Fruit fly (Drosophila melanogaster) whole organism, embryonic: ENCODE data around the gene Rpn2.
A peak's percentile ranks its signal among the peaks of the same experiment; 100 is the strongest.

Experiments used
- Antp ChIP-seq: fragments of 200-800 bp; sonication (Bioruptor generic); optimal IDR thresholded peaks from 3 replicates; lab custom pipeline; 2016; ENCODE audit warnings: missing biosample characterization, missing genetic modification characterization
- Bgb ChIP-seq: fragments of 200-800 bp; sonication (Bioruptor generic); IDR thresholded peaks from 2 replicates; pipeline ENCODE4 v1.3.6; 2022; ENCODE audit warnings: missing biosample characterization, missing genetic modification characterization; ENCODE audit not compliant: partially characterized antibody
- CG12744 ChIP-seq: fragments of 200-800 bp; sonication (Bioruptor generic); optimal IDR thresholded peaks from 2 replicates; lab custom pipeline; 2016; ENCODE audit warnings: missing biosample characterization, missing genetic modification characterization
- CG17612 ChIP-seq: fragments of 200-800 bp; sonication (Bioruptor generic); IDR thresholded peaks from 2 replicates; pipeline ENCODE4 v1.3.6; 2022; ENCODE audit warnings: missing biosample characterization, missing genetic modification characterization
- CG18599 ChIP-seq: fragments of 200-800 bp; sonication (Bioruptor generic); optimal IDR thresholded peaks from 3 replicates; lab custom pipeline; 2017; ENCODE audit warnings: missing biosample characterization, missing genetic modification characterization, mild to moderate bottlenecking, moderate library complexity, missing genetic modification reagents
- CG2120 ChIP-seq: fragments of 200-800 bp; sonication (Bioruptor generic); optimal IDR thresholded peaks from 3 replicates; lab custom pipeline; 2016; ENCODE audit warnings: missing biosample characterization, missing genetic modification characterization
- CG32532 ChIP-seq: fragments of 200-800 bp; sonication (Bioruptor generic); IDR thresholded peaks from 2 replicates; pipeline ENCODE4 v1.3.6; 2022; ENCODE audit warnings: missing biosample characterization, missing genetic modification characterization
- CG3995 ChIP-seq: fragments of 200-800 bp; sonication (Bioruptor generic); optimal IDR thresholded peaks from 3 replicates; lab custom pipeline; 2016; ENCODE audit warnings: missing biosample characterization, missing genetic modification characterization
- CG42726 ChIP-seq: fragments of 200-800 bp; sonication (Bioruptor generic); IDR thresholded peaks from 2 replicates; pipeline ENCODE4 v1.3.6; 2022; ENCODE audit warnings: missing biosample characterization, missing genetic modification characterization; ENCODE audit not compliant: partially characterized antibody
- CG4360 ChIP-seq: fragments of 200-800 bp; sonication (Bioruptor generic); IDR thresholded peaks from 2 replicates; pipeline ENCODE4 v1.3.6; 2022; ENCODE audit warnings: missing biosample characterization, missing genetic modification characterization
- CG4404 ChIP-seq: fragments of 200-800 bp; sonication (Bioruptor generic); IDR thresholded peaks from 2 replicates; pipeline ENCODE4 v1.3.6; 2022; ENCODE audit warnings: missing biosample characterization, missing genetic modification characterization
- CG6254 ChIP-seq: fragments of 200-800 bp; sonication (Bioruptor generic); optimal IDR thresholded peaks from 3 replicates; lab custom pipeline; 2017; ENCODE audit warnings: mild to moderate bottlenecking, missing biosample characterization, missing genetic modification reagents, missing genetic modification characterization
- CG6854 ChIP-seq: fragments of 200-800 bp; sonication (Bioruptor generic); optimal IDR thresholded peaks from 3 replicates; lab custom pipeline; 2017; ENCODE audit warnings: missing biosample characterization, mild to moderate bottlenecking, missing genetic modification characterization
- CG9932 ChIP-seq: fragments of 200-800 bp; sonication (Bioruptor generic); IDR thresholded peaks from 2 replicates; pipeline ENCODE4 v1.3.6; 2022; ENCODE audit warnings: missing biosample characterization, missing genetic modification characterization
- Dbx ChIP-seq: fragments of 200-800 bp; sonication (Bioruptor generic); IDR thresholded peaks from 3 replicates; pipeline ENCODE4 v1.3.6; 2022; ENCODE audit warnings: missing biosample characterization, missing genetic modification characterization
- Drgx ChIP-seq: fragments of 200-800 bp; sonication (Bioruptor generic); IDR thresholded peaks from 2 replicates; pipeline ENCODE4 v1.3.6; 2022; ENCODE audit warnings: missing biosample characterization, missing genetic modification characterization
- Ets65A ChIP-seq: fragments of 200-800 bp; sonication (Bioruptor generic); peaks from one replicate; lab custom pipeline; 2016; ENCODE audit warnings: missing biosample characterization, missing genetic modification characterization
- Fer1 ChIP-seq: fragments of 200-800 bp; sonication (Bioruptor generic); optimal IDR thresholded peaks from 2 replicates; lab custom pipeline; 2017; ENCODE audit warnings: missing biosample characterization, mild to moderate bottlenecking, missing genetic modification characterization
- Gug ChIP-seq: fragments of 200-800 bp; sonication (Bioruptor generic); IDR thresholded peaks from 4 replicates; pipeline ENCODE4 v1.3.6; 2022; ENCODE audit warnings: missing biosample characterization, missing genetic modification characterization
- HmgZ ChIP-seq: fragments of 200-800 bp; sonication (Bioruptor generic); optimal IDR thresholded peaks from 2 replicates; lab custom pipeline; 2018; ENCODE audit warnings: missing biosample characterization, mild to moderate bottlenecking, missing genetic modification characterization
- Hr78 ChIP-seq, 2 experiments: fragments of 200-800 bp in 1 of 2; fragments of >200 bp in 1 of 2; sonication (Bioruptor generic) in 1 of 2; optimal IDR thresholded peaks; 2 replicates each; lab custom pipeline; 2017 to 2019; ENCODE audit warnings: missing biosample characterization in 2 of 2, missing genetic modification characterization in 2 of 2, mild to moderate bottlenecking in 1 of 2, moderate library complexity in 1 of 2
- Med ChIP-seq: fragments of 200-800 bp; sonication (Bioruptor generic); peaks from one replicate; lab custom pipeline; 2016; ENCODE audit warnings: missing biosample characterization, missing genetic modification characterization, mild to moderate bottlenecking, inconsistent platforms, moderate library complexity
- NFAT ChIP-seq: fragments of 200-800 bp; sonication (Bioruptor generic); IDR thresholded peaks from 2 replicates; pipeline ENCODE4 v1.3.6; 2022; ENCODE audit warnings: missing biosample characterization, missing genetic modification characterization
- Pdp1 ChIP-seq, 2 experiments: fragments of 200-800 bp; sonication (Bioruptor generic); optimal IDR thresholded peaks; 3 replicates each; lab custom pipeline; 2016; ENCODE audit warnings: missing biosample characterization in 2 of 2, missing genetic modification characterization in 2 of 2, mild to moderate bottlenecking in 1 of 2, moderate library complexity in 1 of 2
- Rfx ChIP-seq: fragments of 200-800 bp; sonication (Bioruptor generic); IDR thresholded peaks from 2 replicates; pipeline ENCODE4 v1.3.6; 2022; ENCODE audit warnings: missing biosample characterization, missing genetic modification characterization
- Usf ChIP-seq: fragments of 200-800 bp; sonication (Bioruptor generic); optimal IDR thresholded peaks from 2 replicates; lab custom pipeline; 2017; ENCODE audit warnings: missing genotype, missing biosample characterization, missing genetic modification characterization
- Xrp1 ChIP-seq: fragments of 200-800 bp; sonication (Bioruptor generic); IDR thresholded peaks from 2 replicates; pipeline ENCODE4 v1.3.6; 2022; ENCODE audit warnings: missing biosample characterization, missing genetic modification characterization
- amos ChIP-seq: fragments of 200-800 bp; sonication (Bioruptor generic); IDR thresholded peaks from 2 replicates; pipeline ENCODE4 v1.3.6; 2022; ENCODE audit warnings: missing biosample characterization, missing genetic modification characterization; ENCODE audit not compliant: partially characterized antibody
- ara ChIP-seq: fragments of 200-800 bp; sonication (Bioruptor generic); IDR thresholded peaks from 2 replicates; pipeline ENCODE4 v1.3.6; 2022; ENCODE audit warnings: missing biosample characterization, missing genetic modification characterization
- bab2 ChIP-seq: fragments of 200-800 bp; sonication (Bioruptor generic); optimal IDR thresholded peaks from 2 replicates; lab custom pipeline; 2016; ENCODE audit warnings: missing biosample characterization, missing genetic modification characterization
- bsh ChIP-seq, 2 experiments: fragments of 200-800 bp; sonication (Bioruptor generic); optimal IDR thresholded peaks; 2 replicates each; lab custom pipeline; 2017 to 2018; ENCODE audit warnings: mild to moderate bottlenecking in 2 of 2, missing biosample characterization in 2 of 2, missing genetic modification characterization in 2 of 2, moderate library complexity in 1 of 2
- cas ChIP-seq: fragments of 200-800 bp; sonication (Bioruptor generic); IDR thresholded peaks from 2 replicates; pipeline ENCODE4 v1.3.6; 2022; ENCODE audit warnings: missing biosample characterization, missing genetic modification characterization
- cato ChIP-seq: fragments of 200-800 bp; sonication (Bioruptor generic); optimal IDR thresholded peaks from 2 replicates; lab custom pipeline; 2016; ENCODE audit warnings: missing biosample characterization, missing genetic modification characterization, borderline replicate concordance
- corto ChIP-seq: fragments of 200-800 bp; sonication (Bioruptor generic); optimal IDR thresholded peaks from 2 replicates; lab custom pipeline; 2016; ENCODE audit warnings: missing biosample characterization, mild to moderate bottlenecking, missing genetic modification characterization, moderate library complexity
- dm ChIP-seq: fragments of 200-800 bp; sonication (Bioruptor generic); optimal IDR thresholded peaks from 3 replicates; lab custom pipeline; 2016; ENCODE audit warnings: missing biosample characterization, missing genetic modification characterization
- lab ChIP-seq: fragments of 200-800 bp; sonication (Bioruptor generic); optimal IDR thresholded peaks from 3 replicates; lab custom pipeline; 2017; ENCODE audit warnings: missing biosample characterization, missing genetic modification characterization, mild to moderate bottlenecking, moderate library complexity, missing genetic modification reagents
- lbe ChIP-seq: fragments of 200-800 bp; sonication (Bioruptor generic); optimal IDR thresholded peaks from 2 replicates; lab custom pipeline; 2016; ENCODE audit warnings: missing biosample characterization, mild to moderate bottlenecking, missing genetic modification characterization
- lmd ChIP-seq: fragments of 200-800 bp; sonication (Bioruptor generic); IDR thresholded peaks from 2 replicates; pipeline ENCODE4 v1.3.6; 2022; ENCODE audit warnings: missing biosample characterization, missing genetic modification characterization
- nom ChIP-seq: fragments of 200-800 bp; sonication (Bioruptor generic); optimal IDR thresholded peaks from 2 replicates; lab custom pipeline; 2017; ENCODE audit warnings: missing biosample characterization, missing genetic modification characterization, mild to moderate bottlenecking, moderate library complexity, missing genetic modification reagents
- oc ChIP-seq: fragments of 200-800 bp; sonication (Bioruptor generic); optimal IDR thresholded peaks from 2 replicates; lab custom pipeline; 2018; ENCODE audit warnings: missing biosample characterization, mild to moderate bottlenecking, missing genetic modification characterization, moderate library complexity
- row ChIP-seq: fragments of 200-800 bp; sonication (Bioruptor generic); IDR thresholded peaks from 3 replicates; pipeline ENCODE4 v1.3.6; 2022; ENCODE audit warnings: missing biosample characterization, missing genetic modification characterization
- sens ChIP-seq: fragments of 200-800 bp; sonication (Bioruptor generic); peaks from one replicate; lab custom pipeline; 2016; ENCODE audit warnings: missing biosample characterization, missing genetic modification characterization
- shn ChIP-seq: fragments of 200-800 bp; sonication (Bioruptor generic); optimal IDR thresholded peaks from 3 replicates; lab custom pipeline; 2016; ENCODE audit warnings: missing biosample characterization, missing genetic modification characterization
- slbo ChIP-seq: fragments of 200-800 bp; sonication (Bioruptor generic); IDR thresholded peaks from 2 replicates; pipeline ENCODE4 v1.3.6; 2022; ENCODE audit warnings: missing biosample characterization, missing genetic modification characterization
- sug ChIP-seq: fragments of 200-800 bp; optimal IDR thresholded peaks from 2 replicates; lab custom pipeline; 2019; ENCODE audit warnings: missing biosample characterization, mild to moderate bottlenecking, missing genetic modification characterization, moderate library complexity
- tin ChIP-seq: fragments of 200-800 bp; sonication (Bioruptor generic); optimal IDR thresholded peaks from 3 replicates; lab custom pipeline; 2016; ENCODE audit warnings: missing biosample characterization, missing genetic modification characterization

Gene Rpn2

dm6 chr3R:29198299-29198698 lies 45.0 kb downstream of the Rpn2 start:
- peak; percentile 82 for TF ChIP-seq oc
- TF ChIP-seq CG6854 (GFP tag; lab: Kevin White, UChicago) = no peak
- TF ChIP-seq Pdp1 (GFP tag; optimal IDR thresholded peaks at IDR 0.05; lab: Kevin White, UChicago) = peak in 1 of 2 experiments; percentile 82

dm6 chr3R:29199807-29200693 lies 46.7 kb downstream of the Rpn2 start, which contains the start of gene CG11899:
Gene CG11899 (plus strand): TSS chr3R:29200454.
- peak; percentile 7 for TF ChIP-seq bab2 (GFP tag; lab: Kevin White, UChicago)
- no peak for TF ChIP-seq CG42726 (GFP tag; lab: Robert Waterston, UW)
- TF ChIP-seq Fer1 = no peak
- TF ChIP-seq nom (GFP tag; lab: Kevin White, UChicago) = peak; percentile 89
- TF ChIP-seq lbe (GFP tag; lab: Kevin White, UChicago) = peak; percentile 85
- peak; percentile 15 for TF ChIP-seq CG2120 (GFP tag; lab: Kevin White, UChicago)
- peak; percentile 40; the same call in 1 of the 2 replicates for TF ChIP-seq ara (GFP tag; lab: Robert Waterston, UW)
- peak; percentile 63 for TF ChIP-seq sens (GFP tag; lab: Kevin White, UChicago)
- 0 out of 2 replicates have a peak, but pooled peaks have one; percentile 34 for TF ChIP-seq CG4360 (GFP tag; lab: Robert Waterston, UW)
- TF ChIP-seq cato = no peak
- TF ChIP-seq shn = no peak
- TF ChIP-seq sug = peak; percentile 46
- TF ChIP-seq Rfx = peak; percentile 35; the same call in 1 of the 2 replicates
- no peak for TF ChIP-seq cas (GFP tag; lab: Robert Waterston, UW)
- TF ChIP-seq CG32532 (GFP tag; lab: Robert Waterston, UW) = peak; percentile 60
- peak in 1 of 2 experiments; percentile 47 for TF ChIP-seq bsh (GFP tag; optimal IDR thresholded peaks at IDR 0.05; lab: Kevin White, UChicago)
- TF ChIP-seq CG18599 (GFP tag; lab: Kevin White, UChicago) = peak; percentile 12
- TF ChIP-seq NFAT (GFP tag; lab: Robert Waterston, UW) = 0 out of 2 replicates have a peak, but pooled peaks have one; percentile 23
- TF ChIP-seq Bgb (GFP tag; lab: Robert Waterston, UW) = 0 out of 2 replicates have a peak, but pooled peaks have one; percentile 42
- peak; percentile 36; the same call in 1 of the 2 replicates for TF ChIP-seq Xrp1 (GFP tag; lab: Robert Waterston, UW)
- peak in 1 of 2 experiments; percentile 37 for TF ChIP-seq Hr78 (GFP tag; optimal IDR thresholded peaks at IDR 0.05; lab: Kevin White, UChicago)
- no peak for TF ChIP-seq HmgZ (tag; lab: Kevin White, UChicago)
- TF ChIP-seq CG3995 (GFP tag; lab: Kevin White, UChicago) = no peak
- TF ChIP-seq dm (GFP tag; lab: Kevin White, UChicago) = no peak
- peak; percentile 21 for TF ChIP-seq lab
- no peak for TF ChIP-seq CG12744 (GFP tag; lab: Kevin White, UChicago)
- TF ChIP-seq corto (GFP tag; lab: Kevin White, UChicago) = peak; percentile 77
- TF ChIP-seq CG9932 (GFP tag; lab: Robert Waterston, UW) = 0 out of 2 replicates have a peak, but pooled peaks have one; percentile 32
- no peak for TF ChIP-seq CG6254 (GFP tag; lab: Kevin White, UChicago)
- TF ChIP-seq CG4404 (GFP tag; lab: Robert Waterston, UW) = peak; percentile 21; the same call in 1 of the 2 replicates
- TF ChIP-seq lmd (GFP tag; lab: Robert Waterston, UW) = peak; percentile 23; the same call in 1 of the 2 replicates
- TF ChIP-seq Med (GFP tag; lab: Kevin White, UChicago) = peak; percentile 79
- TF ChIP-seq Dbx (GFP tag; lab: Robert Waterston, UW) = peak; percentile 45; the same call in 1 of the 3 replicates
- no peak for TF ChIP-seq CG17612 (GFP tag; lab: Robert Waterston, UW)
- 0 out of 2 replicates have a peak, but pooled peaks have one; percentile 17 for TF ChIP-seq amos (GFP tag; lab: Robert Waterston, UW)
- TF ChIP-seq Ets65A (GFP tag; lab: Kevin White, UChicago) = peak; percentile 53
- TF ChIP-seq row (GFP tag; lab: Robert Waterston, UW) = 0 out of 3 replicates have a peak, but pooled peaks have one; percentile 12
- TF ChIP-seq Usf (GFP tag; lab: Kevin White, UChicago) = no peak
- TF ChIP-seq Gug (GFP tag; lab: Robert Waterston, UW) = peak; percentile 75; the same call in 3 of the 4 replicates
- TF ChIP-seq Drgx (GFP tag; lab: Robert Waterston, UW) = peak; percentile 75
- TF ChIP-seq Antp (GFP tag; lab: Kevin White, UChicago) = no peak
- peak; percentile 9 for TF ChIP-seq tin
- 0 out of 2 replicates have a peak, but pooled peaks have one; percentile 32 for TF ChIP-seq slbo (GFP tag; lab: Robert Waterston, UW)
